Worm (Caenorhabditis elegans) whole organism, young adult: ENCODE results near the gene F42E8.1.

Source experiments
- F57C9.4 ChIP-seq: sonication (generic microtip); optimal IDR thresholded peaks from 2 replicates; lab custom pipeline; 2017; ENCODE audit warnings: mild to moderate bottlenecking, missing genetic modification characterization, missing compliant biosample characterization
- Y67H2A.10 ChIP-seq: fragments of 200-800 bp; sonication (Bioruptor generic); conservative IDR thresholded peaks from 2 replicates; pipeline ENCODE4 v1.3.6; 2022; ENCODE audit warnings: missing genetic modification reagents, missing genetic modification characterization, missing compliant biosample characterization
- attf-5 ChIP-seq: fragments of 200-800 bp; sonication (Bioruptor generic); optimal IDR thresholded peaks from 2 replicates; lab custom pipeline; 2018; ENCODE audit warnings: mild to moderate bottlenecking, missing genetic modification characterization, missing compliant biosample characterization
- bed-2 ChIP-seq: fragments of 200-800 bp; sonication (Bioruptor generic); IDR thresholded peaks from 2 replicates; pipeline ENCODE4 v1.3.6; 2022; ENCODE audit warnings: missing genetic modification reagents, missing genetic modification characterization, missing compliant biosample characterization
- egl-18 ChIP-seq: fragments of 200-800 bp; sonication (Bioruptor generic); IDR thresholded peaks from 2 replicates; pipeline ENCODE4 v1.3.6; 2022; ENCODE audit warnings: missing genetic modification reagents, missing genetic modification characterization, missing compliant biosample characterization
- madf-3 ChIP-seq: fragments of 200-800 bp; sonication (Bioruptor generic); IDR thresholded peaks from 2 replicates; pipeline ENCODE4 v1.3.6; 2022; ENCODE audit warnings: missing genetic modification reagents, missing genetic modification characterization, missing compliant biosample characterization
- nfya-1 ChIP-seq: sonication (generic microtip); optimal IDR thresholded peaks from 2 replicates; lab custom pipeline; 2017; ENCODE audit warnings: antibody characterized with exemption, missing compliant biosample characterization, missing genetic modification characterization, borderline replicate concordance; ENCODE audit not compliant: insufficient read depth
- unc-62 ChIP-seq: fragments of 150-350 bp; optimal IDR thresholded peaks from 2 replicates; lab custom pipeline; 2014; ENCODE audit warnings: missing biosample characterization, missing genetic modification reagents, missing genetic modification characterization

DNA sequence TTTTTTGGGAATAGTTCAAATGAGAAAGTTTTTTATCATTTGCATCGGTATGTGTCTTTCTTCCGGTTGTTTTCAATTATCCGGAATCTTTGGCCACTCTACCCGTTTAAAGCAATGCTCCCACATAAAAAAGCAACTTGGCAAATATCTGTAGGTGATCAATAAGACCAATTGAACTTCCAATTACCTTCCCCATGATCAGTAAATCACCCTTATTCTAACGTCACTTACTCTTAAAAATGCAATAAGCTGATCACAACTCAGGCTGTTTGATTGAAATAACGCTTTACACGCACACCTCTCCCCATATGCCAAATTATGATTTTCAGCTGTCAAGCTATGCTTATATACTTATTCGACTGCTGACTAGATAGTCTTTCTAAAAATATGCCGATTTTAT is 33.7 kb downstream of the F42E8.1 start, which contains the start of gene C34B4.5:
- TF ChIP-seq nfya-1 (tag; lab: Kevin White, UChicago) (no peak), F57C9.4 (tag; lab: Kevin White, UChicago) (no peak), egl-18 (GFP tag; lab: Robert Waterston, UW) (no peak), madf-3 (GFP tag; lab: Robert Waterston, UW) (no peak), attf-5 (no peak), Y67H2A.10 (GFP tag; lab: Robert Waterston, UW) (no peak), unc-62 (GFP tag; lab: Kevin White, UChicago) (no peak), bed-2 (no peak)
